Fruit fly (Drosophila melanogaster) S2 (cell line): ENCODE measurements around the gene Or10a.

Experiments
- CG8478 ChIP-seq: fragments of >200 bp; optimal IDR thresholded peaks from 2 replicates; lab custom pipeline; 2018
- CTCF ChIP-seq, 2 experiments: fragments of >200 bp; optimal IDR thresholded peaks; 2 replicates each; lab custom pipeline; 2018

The Or10a gene

dm6 chrX:11419212-11419611 is 2.0 kb upstream of the Or10a start:
- no peak for TF ChIP-seq CG8478 (lab: Kevin White, UChicago)
- no peak for TF ChIP-seq CTCF (optimal IDR thresholded peaks at IDR 0.05; lab: Kevin White, UChicago)

dm6 chrX:11413090-11413489 is 4.1 kb downstream of the Or10a start, which contains the start of gene Gr10b:
TSS of gene Gr10b (minus strand) at chrX:11413190.
- TF ChIP-seq CG8478 (lab: Kevin White, UChicago) (no peak), CTCF (optimal IDR thresholded peaks at IDR 0.05; lab: Kevin White, UChicago) (no peak)

DNA sequence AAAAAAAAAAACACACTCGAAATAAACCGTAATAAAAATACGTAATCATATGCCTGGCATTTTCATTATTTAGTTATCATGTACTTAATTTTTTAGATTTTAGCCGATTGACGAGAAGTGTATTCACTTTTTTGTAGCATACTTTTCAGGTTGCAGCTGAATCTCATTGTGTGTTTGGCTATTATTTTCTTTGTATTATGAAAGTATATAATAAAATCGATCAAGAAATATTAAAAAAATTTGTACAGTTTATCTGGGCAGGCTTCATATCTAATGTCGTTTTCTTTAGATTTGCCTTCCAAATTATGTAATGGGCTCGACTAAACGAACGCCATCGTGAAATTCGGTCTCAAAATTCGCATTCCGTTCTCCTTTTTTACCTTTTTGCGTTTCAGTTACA is 7.6 kb downstream of the Or10a start, which contains the start of gene CG15196:
Gene CG15196 (plus strand): TSS at position 301 of the 400 bp plus-strand sequence.
- TF ChIP-seq CTCF (optimal IDR thresholded peaks at IDR 0.05; lab: Kevin White, UChicago): no peak
- TF ChIP-seq CG8478 (lab: Kevin White, UChicago): no peak

DNA sequence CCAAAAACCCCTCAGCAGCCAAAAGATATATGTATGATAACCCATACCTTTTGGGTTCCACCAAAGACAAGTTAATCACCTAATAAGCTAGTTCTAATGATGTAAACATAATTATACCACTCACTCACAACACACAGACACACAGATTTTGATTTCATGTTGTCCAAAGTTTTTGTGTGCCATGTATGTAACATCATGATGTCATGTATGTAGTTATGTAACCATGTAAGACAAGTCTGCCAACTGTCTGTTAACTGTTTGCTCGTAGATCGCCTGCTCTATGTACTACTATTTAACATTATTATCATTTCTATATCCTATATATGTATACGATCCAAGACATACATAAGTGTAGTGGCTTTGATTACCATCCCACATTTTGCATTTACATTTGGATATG is 13.0 kb downstream of the Or10a start:
- no peak for TF ChIP-seq CG8478 (lab: Kevin White, UChicago)
- TF ChIP-seq CTCF (optimal IDR thresholded peaks at IDR 0.05; lab: Kevin White, UChicago): no peak

- TF ChIP-seq CG8478 (lab: Kevin White, UChicago): no peak
- no peak for TF ChIP-seq CTCF (optimal IDR thresholded peaks at IDR 0.05; lab: Kevin White, UChicago)
These were observed 24.1 kb downstream of the Or10a start for dm6 chrX:11393003-11393620.

dm6 chrX:11391364-11391915 is 25.8 kb downstream of the Or10a start:
- TF ChIP-seq CG8478 (lab: Kevin White, UChicago): no peak
- no peak for TF ChIP-seq CTCF (optimal IDR thresholded peaks at IDR 0.05; lab: Kevin White, UChicago)

DNA sequence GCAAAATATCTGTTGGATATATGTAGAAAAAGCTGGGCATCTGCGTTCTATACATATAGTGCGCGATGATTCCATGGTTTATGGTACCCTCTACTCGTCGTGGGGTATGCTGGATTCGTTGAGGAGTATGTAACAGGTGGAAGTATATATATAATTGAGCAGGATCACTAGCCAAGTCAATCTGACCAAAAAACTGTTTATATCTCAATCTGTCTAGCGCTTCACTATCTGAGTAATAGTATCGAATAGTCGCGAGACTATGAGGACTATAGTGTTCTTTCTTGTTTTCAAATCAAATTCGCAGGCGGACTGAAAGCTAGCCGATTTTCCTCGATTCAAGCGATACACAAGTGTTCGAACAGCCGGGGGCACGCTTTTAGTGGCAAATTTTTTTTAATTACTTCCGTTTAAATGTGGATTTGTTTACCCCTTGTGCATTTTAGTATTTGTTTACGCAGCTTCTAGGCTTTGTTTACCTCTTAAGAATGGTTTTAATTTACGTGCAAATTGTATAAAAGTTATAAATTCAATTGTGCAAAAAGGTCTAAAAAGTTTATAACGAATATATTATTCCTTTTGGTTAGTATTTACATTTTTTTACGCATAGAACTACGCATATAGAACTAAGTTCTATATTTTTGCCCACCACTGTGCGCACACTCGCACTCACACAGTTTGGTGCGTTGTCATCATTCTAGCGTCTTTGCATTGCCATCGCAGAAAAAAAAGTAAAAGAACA is 26.4 kb downstream of the Or10a start:
- TF ChIP-seq CTCF (optimal IDR thresholded peaks at IDR 0.05; lab: Kevin White, UChicago) (no peak), CG8478 (lab: Kevin White, UChicago) (no peak)

DNA sequence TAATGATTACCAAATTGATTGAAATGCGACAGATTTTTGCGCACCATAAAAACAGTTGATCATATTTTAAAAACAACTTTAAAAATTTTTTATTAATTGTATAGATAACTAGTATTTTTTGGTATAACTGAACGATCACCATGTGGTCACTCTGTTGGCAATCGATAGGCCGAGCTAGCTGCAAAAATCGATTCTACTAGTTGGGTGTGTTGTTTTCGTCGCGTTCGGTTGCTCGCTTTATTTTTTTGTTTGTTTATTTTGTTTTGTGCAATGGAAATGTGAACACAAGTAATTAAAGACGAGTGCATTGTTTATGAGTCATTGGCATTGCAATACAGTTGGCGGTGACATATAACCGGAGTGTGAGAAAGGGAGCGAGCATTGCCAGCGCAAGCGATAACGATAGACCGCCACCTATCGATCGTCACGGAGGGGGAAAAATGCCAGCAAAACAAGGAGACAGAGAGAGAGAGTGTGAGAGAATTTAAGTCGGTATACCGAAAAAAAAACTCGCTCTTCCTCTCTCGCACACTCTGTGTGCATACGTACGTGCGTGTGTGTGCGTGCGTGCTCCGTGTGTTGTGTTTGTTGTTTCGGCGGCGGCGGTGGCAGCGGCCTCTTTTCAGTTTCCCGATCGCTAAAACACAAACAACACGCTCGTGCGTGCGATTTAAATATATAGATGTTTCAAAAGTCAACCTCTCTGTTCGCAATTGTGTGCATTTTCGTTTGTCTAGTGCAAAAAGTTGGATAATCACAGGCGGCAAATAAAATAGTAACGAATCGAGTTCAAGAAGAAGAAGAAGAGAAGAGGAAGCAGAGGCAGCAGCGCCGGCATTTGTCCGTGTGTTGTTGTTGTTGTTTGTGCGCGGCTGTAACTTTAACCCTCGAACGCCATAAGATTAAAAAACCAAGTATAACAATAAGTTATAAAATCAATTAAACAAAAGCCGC is 27.5 kb downstream of the Or10a start:
- TF ChIP-seq CG8478 (lab: Kevin White, UChicago): no peak
- no peak for TF ChIP-seq CTCF (optimal IDR thresholded peaks at IDR 0.05; lab: Kevin White, UChicago)

DNA sequence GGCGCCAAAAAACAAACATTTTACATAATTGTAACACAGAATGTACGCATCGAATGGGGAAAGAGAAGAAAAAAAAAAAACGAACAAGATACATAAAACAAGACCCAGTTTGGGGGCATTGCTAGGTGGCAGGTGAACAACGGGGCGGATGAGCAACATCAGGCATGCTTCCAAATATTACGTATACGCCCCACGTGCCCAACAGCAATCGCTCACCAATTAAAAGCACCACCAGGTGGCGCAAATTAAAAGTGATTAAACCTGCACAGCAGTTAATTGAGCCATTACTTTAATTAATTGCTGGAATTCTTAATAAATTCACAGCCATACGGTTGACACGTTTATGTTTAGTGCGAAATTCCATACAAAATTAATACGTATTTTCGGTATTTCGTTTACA is 31.7 kb downstream of the Or10a start:
- TF ChIP-seq CG8478 (lab: Kevin White, UChicago): no peak
- TF ChIP-seq CTCF (optimal IDR thresholded peaks at IDR 0.05; lab: Kevin White, UChicago): no peak

- TF ChIP-seq CTCF (optimal IDR thresholded peaks at IDR 0.05; lab: Kevin White, UChicago): no peak
- no peak for TF ChIP-seq CG8478 (lab: Kevin White, UChicago)
These were observed 33.2 kb downstream of the Or10a start for dm6 chrX:11384023-11384444.

- TF ChIP-seq CG8478 (lab: Kevin White, UChicago) (no peak), CTCF (optimal IDR thresholded peaks at IDR 0.05; lab: Kevin White, UChicago) (no peak)
These were observed 33.7 kb downstream of the Or10a start for dm6 chrX:11383530-11383929.

- TF ChIP-seq CG8478 (lab: Kevin White, UChicago) (no peak), CTCF (optimal IDR thresholded peaks at IDR 0.05; lab: Kevin White, UChicago) (no peak)
These were observed 34.6 kb downstream of the Or10a start for dm6 chrX:11382588-11382987.

DNA sequence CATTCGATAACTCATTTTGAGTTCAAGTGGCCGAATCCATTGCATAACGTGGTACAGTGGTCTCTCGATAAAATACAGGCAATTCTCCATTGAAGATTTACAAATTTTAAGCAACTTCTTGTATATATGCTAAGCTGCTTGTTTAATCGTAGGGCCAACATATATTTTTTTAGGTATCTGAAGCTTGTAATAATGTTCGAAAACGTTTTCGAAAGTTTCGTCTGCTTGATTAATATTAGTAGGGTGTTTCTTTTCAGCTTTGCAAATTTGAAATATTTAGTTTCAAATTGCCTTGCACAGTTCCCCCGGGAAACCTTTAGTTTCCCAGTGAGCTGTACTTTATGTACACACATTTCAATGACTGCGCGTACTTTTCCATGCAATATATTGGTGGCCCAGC is 37.5 kb downstream of the Or10a start:
- TF ChIP-seq CG8478 (lab: Kevin White, UChicago) (no peak), CTCF (optimal IDR thresholded peaks at IDR 0.05; lab: Kevin White, UChicago) (no peak)

DNA sequence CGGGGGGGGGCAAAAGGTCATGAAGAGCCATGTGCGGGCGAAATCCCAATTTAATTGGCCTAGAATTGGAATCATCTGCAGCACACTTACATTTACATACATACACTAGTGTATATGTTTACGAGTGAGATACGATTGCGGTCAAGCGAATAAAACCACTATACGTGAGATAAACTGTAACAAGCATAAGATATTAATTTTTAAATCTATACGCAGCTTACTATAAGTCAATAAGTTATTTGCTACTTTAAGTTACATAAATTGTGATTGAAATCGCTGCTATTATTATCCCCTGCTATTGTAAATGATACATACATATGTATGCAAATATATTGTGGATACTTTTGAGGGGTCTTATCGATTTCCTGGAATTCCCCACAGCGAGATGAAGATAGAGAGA is 38.1 kb downstream of the Or10a start:
- TF ChIP-seq CG8478 (lab: Kevin White, UChicago) (no peak), CTCF (optimal IDR thresholded peaks at IDR 0.05; lab: Kevin White, UChicago) (no peak)
